Fruit fly (Drosophila melanogaster) whole organism, embryonic: Measurements from ENCODE around the gene Tbc1d22.

Source experiments
- Aef1 ChIP-seq: fragments of 200-800 bp; sonication (Bioruptor generic); IDR thresholded peaks from 3 replicates; pipeline ENCODE4 v1.3.6; 2022; ENCODE audit warnings: missing biosample characterization, missing genetic modification characterization
- CG10431 ChIP-seq: fragments of 200-800 bp; sonication (Bioruptor generic); optimal IDR thresholded peaks from 3 replicates; lab custom pipeline; 2018; ENCODE audit warnings: missing biosample characterization, mild to moderate bottlenecking, missing genetic modification characterization
- CG10543 ChIP-seq: fragments of 200-800 bp; sonication (Bioruptor generic); optimal IDR thresholded peaks from 3 replicates; lab custom pipeline; 2017; ENCODE audit warnings: missing biosample characterization, mild to moderate bottlenecking, missing genetic modification characterization, moderate library complexity
- CG11723 ChIP-seq: fragments of 200-800 bp; sonication (Bioruptor generic); optimal IDR thresholded peaks from 2 replicates; lab custom pipeline; 2017; ENCODE audit warnings: missing biosample characterization, mild to moderate bottlenecking, missing genetic modification characterization
- CG12219 ChIP-seq: fragments of 200-800 bp; sonication (Bioruptor generic); optimal IDR thresholded peaks from 3 replicates; lab custom pipeline; 2018; ENCODE audit warnings: missing biosample characterization, mild to moderate bottlenecking, missing genetic modification characterization
- CG1602 ChIP-seq: fragments of 200-800 bp; sonication (Bioruptor generic); optimal IDR thresholded peaks from 3 replicates; lab custom pipeline; 2016; ENCODE audit warnings: missing biosample characterization, missing genetic modification characterization
- CG16779 ChIP-seq: fragments of 200-800 bp; sonication (Bioruptor generic); IDR thresholded peaks from 2 replicates; pipeline ENCODE4 v1.3.6; 2022; ENCODE audit warnings: missing biosample characterization, missing genetic modification characterization
- CG17328 ChIP-seq: fragments of 200-800 bp; sonication (Bioruptor generic); IDR thresholded peaks from 2 replicates; pipeline ENCODE4 v1.3.6; 2022; ENCODE audit warnings: missing biosample characterization, missing genetic modification characterization
- CG17385 ChIP-seq: fragments of 200-800 bp; sonication (Bioruptor generic); optimal IDR thresholded peaks from 3 replicates; lab custom pipeline; 2018; ENCODE audit warnings: missing biosample characterization, mild to moderate bottlenecking, missing genetic modification characterization
- CG18262 ChIP-seq: fragments of 200-800 bp; optimal IDR thresholded peaks from 3 replicates; lab custom pipeline; 2019; ENCODE audit warnings: missing biosample characterization, mild to moderate bottlenecking, missing genetic modification characterization, moderate library complexity
- CG3065 ChIP-seq: fragments of 200-800 bp; sonication (Bioruptor generic); optimal IDR thresholded peaks from 2 replicates; lab custom pipeline; 2016; ENCODE audit warnings: missing biosample characterization, missing genetic modification characterization
- CG32532 ChIP-seq: fragments of 200-800 bp; sonication (Bioruptor generic); IDR thresholded peaks from 2 replicates; pipeline ENCODE4 v1.3.6; 2022; ENCODE audit warnings: missing biosample characterization, missing genetic modification characterization
- CG3407 ChIP-seq: fragments of 200-800 bp; sonication (Bioruptor generic); optimal IDR thresholded peaks from 2 replicates; lab custom pipeline; 2018; ENCODE audit warnings: missing biosample characterization, mild to moderate bottlenecking, missing genetic modification characterization
- CG34224 ChIP-seq: fragments of 200-800 bp; sonication (Bioruptor generic); IDR thresholded peaks from 3 replicates; pipeline ENCODE4 v1.3.6; 2022; ENCODE audit warnings: missing biosample characterization, missing genetic modification characterization; ENCODE audit not compliant: partially characterized antibody
- CG6272 ChIP-seq: fragments of 200-800 bp; sonication (Bioruptor generic); IDR thresholded peaks from 2 replicates; pipeline ENCODE4 v1.3.6; 2022; ENCODE audit warnings: missing biosample characterization, missing genetic modification characterization
- CG6791 ChIP-seq: fragments of 200-800 bp; sonication (Bioruptor generic); IDR thresholded peaks from 3 replicates; pipeline ENCODE4 v1.3.6; 2022; ENCODE audit warnings: missing biosample characterization, missing genetic modification characterization; ENCODE audit not compliant: partially characterized antibody
- CG6854 ChIP-seq: fragments of 200-800 bp; sonication (Bioruptor generic); optimal IDR thresholded peaks from 3 replicates; lab custom pipeline; 2017; ENCODE audit warnings: missing biosample characterization, mild to moderate bottlenecking, missing genetic modification characterization
- CG7745 ChIP-seq: fragments of 200-800 bp; sonication (Bioruptor generic); optimal IDR thresholded peaks from 2 replicates; lab custom pipeline; 2018; ENCODE audit warnings: missing biosample characterization, mild to moderate bottlenecking, missing genetic modification characterization, moderate library complexity
- Eip74EF ChIP-seq, 2 experiments: fragments of 200-800 bp in 1 of 2; fragments of >200 bp in 1 of 2; sonication (Bioruptor generic) in 1 of 2; optimal IDR thresholded peaks; 2 replicates each; lab custom pipeline; 2017 to 2019; ENCODE audit warnings: missing biosample characterization in 2 of 2, missing genetic modification characterization in 2 of 2, mild to moderate bottlenecking in 1 of 2, moderate library complexity in 1 of 2
- GATAe ChIP-seq: fragments of 200-800 bp; sonication (Bioruptor generic); conservative IDR thresholded peaks from 2 replicates; pipeline ENCODE4 v1.3.6; 2022; ENCODE audit warnings: missing biosample characterization, missing genetic modification characterization
- Mes4 ChIP-seq: fragments of 200-800 bp; sonication (Bioruptor generic); optimal IDR thresholded peaks from 2 replicates; lab custom pipeline; 2016; ENCODE audit warnings: missing biosample characterization, missing genetic modification characterization
- Myb ChIP-seq: fragments of 200-800 bp; sonication (Bioruptor generic); optimal IDR thresholded peaks from 2 replicates; lab custom pipeline; 2016; ENCODE audit warnings: missing biosample characterization, missing genetic modification characterization
- NC2α ChIP-seq: fragments of 200-800 bp; sonication (Bioruptor generic); optimal IDR thresholded peaks from 2 replicates; lab custom pipeline; 2016; ENCODE audit warnings: missing biosample characterization, missing genetic modification characterization
- NC2β ChIP-seq: fragments of 200-800 bp; sonication (Bioruptor generic); optimal IDR thresholded peaks from 2 replicates; lab custom pipeline; 2016; ENCODE audit warnings: missing biosample characterization, missing genetic modification characterization
- NfI ChIP-seq: fragments of 200-800 bp; sonication (Bioruptor generic); optimal IDR thresholded peaks from 3 replicates; lab custom pipeline; 2018; ENCODE audit warnings: missing biosample characterization, mild to moderate bottlenecking, missing genetic modification characterization, moderate library complexity
- Opbp ChIP-seq: fragments of 200-800 bp; sonication (Bioruptor generic); IDR thresholded peaks from 3 replicates; pipeline ENCODE4 v1.3.6; 2022; ENCODE audit warnings: missing biosample characterization, missing genetic modification characterization; ENCODE audit not compliant: partially characterized antibody
- Rx ChIP-seq: fragments of 200-800 bp; sonication (Bioruptor generic); IDR thresholded peaks from 2 replicates; pipeline ENCODE4 v1.3.6; 2022; ENCODE audit warnings: missing biosample characterization, missing genetic modification characterization
- Side ChIP-seq: fragments of 200-800 bp; sonication (Bioruptor generic); optimal IDR thresholded peaks from 2 replicates; lab custom pipeline; 2016; ENCODE audit warnings: missing biosample characterization, missing genetic modification characterization
- Six4 ChIP-seq: fragments of 200-800 bp; sonication (Bioruptor generic); optimal IDR thresholded peaks from 2 replicates; lab custom pipeline; 2016; ENCODE audit warnings: missing biosample characterization, missing genetic modification characterization
- Sox102F ChIP-seq: fragments of 200-800 bp; sonication (Bioruptor generic); optimal IDR thresholded peaks from 2 replicates; lab custom pipeline; 2018; ENCODE audit warnings: missing biosample characterization, mild to moderate bottlenecking, missing genetic modification characterization, moderate library complexity
- Stat92E ChIP-seq, 3 experiments: fragments of >200 bp in 2 of 3; fragments of 200-800 bp in 1 of 3; sonication (Bioruptor generic) in 1 of 3; optimal IDR thresholded peaks; 2 replicates each; lab custom pipeline; 2017 to 2019; ENCODE audit warnings: missing biosample characterization in 3 of 3, missing genetic modification characterization in 3 of 3, mild to moderate bottlenecking in 1 of 3, moderate library complexity in 1 of 3
- Trl ChIP-seq, 3 experiments: fragments of >200 bp in 2 of 3; fragments of 200-800 bp in 1 of 3; sonication (Bioruptor generic) in 1 of 3; optimal IDR thresholded peaks; 2 replicates in 1 of 3; 3 replicates in 2 of 3; lab custom pipeline; 2016 to 2017; ENCODE audit warnings: missing biosample characterization in 1 of 3, missing genetic modification characterization in 1 of 3
- Xbp1 ChIP-seq: fragments of 200-800 bp; sonication (Bioruptor generic); optimal IDR thresholded peaks from 3 replicates; lab custom pipeline; 2016; ENCODE audit warnings: missing biosample characterization, mild to moderate bottlenecking, missing genetic modification characterization
- ato ChIP-seq: fragments of 200-800 bp; sonication (Bioruptor generic); IDR thresholded peaks from 2 replicates; pipeline ENCODE4 v1.3.6; 2022; ENCODE audit warnings: missing biosample characterization, missing genetic modification characterization; ENCODE audit not compliant: partially characterized antibody
- chn ChIP-seq: fragments of 200-800 bp; sonication (Bioruptor generic); optimal IDR thresholded peaks from 2 replicates; lab custom pipeline; 2016; ENCODE audit warnings: missing biosample characterization, missing genetic modification characterization
- cwo ChIP-seq: fragments of 200-800 bp; sonication (Bioruptor generic); optimal IDR thresholded peaks from 3 replicates; lab custom pipeline; 2017; ENCODE audit warnings: missing biosample characterization, missing genetic modification characterization, mild to moderate bottlenecking, moderate library complexity, missing genetic modification reagents
- exex ChIP-seq: fragments of 200-800 bp; sonication (Bioruptor generic); optimal IDR thresholded peaks from 4 replicates; lab custom pipeline; 2018; ENCODE audit warnings: missing biosample characterization, mild to moderate bottlenecking, missing genetic modification characterization, moderate library complexity
- fd102C ChIP-seq: fragments of 200-800 bp; sonication (Bioruptor generic); optimal IDR thresholded peaks from 2 replicates; lab custom pipeline; 2018; ENCODE audit warnings: missing biosample characterization, mild to moderate bottlenecking, missing genetic modification characterization, moderate library complexity
- fu2 ChIP-seq: fragments of 200-800 bp; sonication (Bioruptor generic); optimal IDR thresholded peaks from 2 replicates; lab custom pipeline; 2016; ENCODE audit warnings: missing biosample characterization, missing genetic modification characterization
- h ChIP-seq: fragments of >200 bp; optimal IDR thresholded peaks from 2 replicates; lab custom pipeline; 2017
- ken ChIP-seq: fragments of 200-800 bp; sonication (Bioruptor generic); IDR thresholded peaks from 3 replicates; pipeline ENCODE4 v1.3.6; 2022; ENCODE audit warnings: missing biosample characterization, missing genetic modification characterization
- run ChIP-seq: fragments of 200-800 bp; sonication (Bioruptor generic); optimal IDR thresholded peaks from 3 replicates; lab custom pipeline; 2018; ENCODE audit warnings: missing biosample characterization, mild to moderate bottlenecking, missing genetic modification characterization
- slp2 ChIP-seq: fragments of 200-800 bp; sonication (Bioruptor generic); optimal IDR thresholded peaks from 2 replicates; lab custom pipeline; 2016; ENCODE audit warnings: missing biosample characterization, missing genetic modification characterization
- sob ChIP-seq: fragments of 200-800 bp; sonication (Bioruptor generic); IDR thresholded peaks from 2 replicates; pipeline ENCODE4 v1.3.6; 2022; ENCODE audit warnings: missing biosample characterization, missing genetic modification characterization
- stc ChIP-seq: fragments of 200-800 bp; sonication (Bioruptor generic); IDR thresholded peaks from 2 replicates; pipeline ENCODE4 v1.3.6; 2022; ENCODE audit warnings: missing biosample characterization, missing genetic modification characterization
- tap ChIP-seq: fragments of 200-800 bp; optimal IDR thresholded peaks from 3 replicates; lab custom pipeline; 2019; ENCODE audit warnings: missing biosample characterization, mild to moderate bottlenecking, missing genetic modification characterization, moderate library complexity
- unpg ChIP-seq: fragments of 200-800 bp; sonication (Bioruptor generic); optimal IDR thresholded peaks from 3 replicates; lab custom pipeline; 2018; ENCODE audit warnings: missing biosample characterization, mild to moderate bottlenecking, missing genetic modification characterization, moderate library complexity
- zen2 ChIP-seq: fragments of 200-800 bp; sonication (Bioruptor generic); IDR thresholded peaks from 3 replicates; pipeline ENCODE4 v1.3.6; 2022; ENCODE audit warnings: missing biosample characterization, missing genetic modification characterization; ENCODE audit not compliant: partially characterized antibody

The Tbc1d22 gene

DNA sequence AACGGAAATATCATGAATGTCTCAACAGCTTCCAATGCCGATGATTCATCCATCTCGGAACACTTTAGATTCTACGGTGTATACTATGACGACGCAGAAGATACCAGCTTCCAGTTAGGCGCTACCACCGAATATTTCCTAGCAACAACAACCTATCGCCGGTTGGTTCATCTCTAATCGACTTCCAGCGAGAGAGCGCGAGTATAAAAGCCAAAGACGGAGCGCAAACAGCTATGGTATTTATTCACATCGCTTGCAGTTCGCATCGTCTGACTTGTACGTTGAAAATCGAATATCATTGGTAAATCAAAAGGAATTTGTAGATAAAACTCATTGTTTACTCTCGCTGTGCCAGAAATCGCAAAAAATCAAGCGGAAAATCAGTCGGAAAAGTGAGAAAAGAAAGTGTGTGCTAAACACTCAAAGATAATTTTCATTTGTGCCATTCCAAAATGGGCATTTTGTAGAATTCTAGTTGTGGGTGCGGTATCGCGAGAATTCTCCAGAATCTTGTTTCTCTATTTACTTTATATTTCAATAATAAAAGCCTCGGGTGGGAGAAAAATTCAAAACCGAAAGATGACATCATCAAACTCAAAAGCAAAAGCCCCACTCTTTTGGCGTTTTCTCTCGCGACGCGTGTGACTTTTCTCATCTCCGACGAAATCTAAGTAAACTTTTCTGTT, 36.8 kb upstream of the Tbc1d22 start, which contains the start of gene AnxB9 (continued):
- no peak for TF ChIP-seq fu2
- peak; percentile 59; the same call in 1 of the 2 replicates for TF ChIP-seq CG32532 (GFP tag; lab: Robert Waterston, UW)
- no peak for TF ChIP-seq CG16779
- TF ChIP-seq CG17328 (GFP tag; lab: Robert Waterston, UW), result peak; percentile 29; the same call in 1 of the 2 replicates
- TF ChIP-seq NfI (GFP tag; lab: Kevin White, UChicago), result peak; percentile 10
- TF ChIP-seq Mes4 (GFP tag; lab: Kevin White, UChicago), result peak; percentile 45
- TF ChIP-seq Myb, result no peak
- TF ChIP-seq CG6791 (GFP tag; lab: Robert Waterston, UW), result peak; percentile 96
- peak; percentile 45 to 72 for TF ChIP-seq Trl (optimal IDR thresholded peaks at IDR 0.05; lab: Kevin White, UChicago)
- peak; percentile 70 for TF ChIP-seq Trl (GFP tag; optimal IDR thresholded peaks at IDR 0.05; lab: Kevin White, UChicago)
- peak in 1 of 2 experiments; percentile 49 for TF ChIP-seq Eip74EF (GFP tag; optimal IDR thresholded peaks at IDR 0.05; lab: Kevin White, UChicago)
- peak; percentile 50; the same call in 2 of the 3 replicates for TF ChIP-seq Aef1 (GFP tag; lab: Robert Waterston, UW)
- TF ChIP-seq NC2α (GFP tag; lab: Kevin White, UChicago), result peak; percentile 51
- peak; percentile 39; the same call in 2 of the 3 replicates for TF ChIP-seq zen2
- peak; percentile 77 for TF ChIP-seq Opbp
- peak; percentile 28 for TF ChIP-seq unpg
- TF ChIP-seq CG1602 (GFP tag; lab: Kevin White, UChicago), result no peak
- no peak for TF ChIP-seq CG3065 (GFP tag; lab: Kevin White, UChicago)
- peak; percentile 38 for TF ChIP-seq chn (GFP tag; lab: Kevin White, UChicago)
- peak; percentile 26 for TF ChIP-seq exex (tag; lab: Kevin White, UChicago)
- peak; percentile 47 for TF ChIP-seq run (tag; lab: Kevin White, UChicago)
- TF ChIP-seq CG17385 (GFP tag; lab: Kevin White, UChicago), result peak; percentile 55
- TF ChIP-seq CG11723 (GFP tag; lab: Kevin White, UChicago), result peak; percentile 1
- TF ChIP-seq ken (GFP tag; lab: Robert Waterston, UW), result 0 out of 3 replicates have a peak, but pooled peaks have one; percentile 52
- no peak; the same call in 1 of the 3 replicates for TF ChIP-seq CG34224
- peak; percentile 50; the same call in 1 of the 2 replicates for TF ChIP-seq stc (GFP tag; lab: Robert Waterston, UW)
- TF ChIP-seq Rx (GFP tag; lab: Robert Waterston, UW), result no peak
- peak; percentile 48 for TF ChIP-seq CG6854 (GFP tag; lab: Kevin White, UChicago)
- no peak for TF ChIP-seq Sox102F
- TF ChIP-seq CG6272, result no peak
- peak; percentile 62 for TF ChIP-seq sob (GFP tag; lab: Robert Waterston, UW)
- TF ChIP-seq CG18262 (tag; lab: Kevin White, UChicago), result no peak
- TF ChIP-seq cwo, result peak; percentile 14
- peak in 1 of 3 experiments; percentile 37 for TF ChIP-seq Stat92E (GFP tag; optimal IDR thresholded peaks at IDR 0.05; lab: Kevin White, UChicago)
- TF ChIP-seq CG3407, result peak; percentile 38
- peak; percentile 30 for TF ChIP-seq tap (tag; lab: Kevin White, UChicago)
- TF ChIP-seq CG12219 (GFP tag; lab: Kevin White, UChicago), result peak; percentile 28
- TF ChIP-seq fd102C (GFP tag; lab: Kevin White, UChicago), result no peak
- peak; percentile 42 for TF ChIP-seq Side
- peak; percentile 5 for TF ChIP-seq Xbp1 (GFP tag; lab: Kevin White, UChicago)
- no peak for TF ChIP-seq Six4
- TF ChIP-seq ato (GFP tag; lab: Robert Waterston, UW), result peak; percentile 39
- TF ChIP-seq slp2 (GFP tag; lab: Kevin White, UChicago), result no peak
- peak; percentile 56 for TF ChIP-seq NC2β
- no peak for TF ChIP-seq h
- no peak for TF ChIP-seq GATAe (GFP tag; lab: Robert Waterston, UW)
- no peak for TF ChIP-seq CG7745 (tag; lab: Kevin White, UChicago)
- TF ChIP-seq CG10543 (GFP tag; lab: Kevin White, UChicago), result peak; percentile 70
- TF ChIP-seq CG10431, result no peak
